Fruit fly (Drosophila melanogaster) whole organism, prepupa: ENCODE data around the gene Chrac-16.

Experiments
- Blimp-1 ChIP-seq: fragments of 200-800 bp; sonication (Bioruptor generic); optimal IDR thresholded peaks from 3 replicates; lab custom pipeline; 2017; ENCODE audit warnings: missing biosample characterization, missing genetic modification characterization, mild to moderate bottlenecking, moderate library complexity, missing genetic modification reagents
- CG10631 ChIP-seq: fragments of 200-800 bp; sonication (Bioruptor generic); optimal IDR thresholded peaks from 2 replicates; lab custom pipeline; 2016; ENCODE audit warnings: missing biosample characterization, missing genetic modification characterization
- CG10669 ChIP-seq: fragments of 200-800 bp; sonication (Bioruptor generic); optimal IDR thresholded peaks from 3 replicates; lab custom pipeline; 2018; ENCODE audit warnings: missing biosample characterization, mild to moderate bottlenecking, missing genetic modification characterization, moderate library complexity
- CG11902 ChIP-seq: fragments of 200-800 bp; sonication (Bioruptor generic); optimal IDR thresholded peaks from 3 replicates; lab custom pipeline; 2016; ENCODE audit warnings: missing biosample characterization, missing genetic modification characterization
- CG1621 ChIP-seq: fragments of 200-800 bp; sonication (Bioruptor generic); optimal IDR thresholded peaks from 3 replicates; lab custom pipeline; 2018; ENCODE audit warnings: missing biosample characterization, mild to moderate bottlenecking, missing genetic modification characterization
- CG3032 ChIP-seq: fragments of 200-800 bp; optimal IDR thresholded peaks from 2 replicates; lab custom pipeline; 2019; ENCODE audit warnings: missing biosample characterization, mild to moderate bottlenecking, missing genetic modification characterization, moderate library complexity
- CG3919 ChIP-seq: fragments of 200-800 bp; sonication (Bioruptor generic); optimal IDR thresholded peaks from 3 replicates; lab custom pipeline; 2016; ENCODE audit warnings: missing biosample characterization, missing genetic modification characterization
- CG6792 ChIP-seq: fragments of 200-800 bp; sonication (Bioruptor generic); optimal IDR thresholded peaks from 3 replicates; lab custom pipeline; 2016; ENCODE audit warnings: missing biosample characterization, missing genetic modification characterization
- CG6808 ChIP-seq: fragments of 200-800 bp; sonication (Bioruptor generic); optimal IDR thresholded peaks from 3 replicates; lab custom pipeline; 2017; ENCODE audit warnings: missing biosample characterization, missing genetic modification characterization, mild to moderate bottlenecking, moderate library complexity, missing genetic modification reagents
- CG8119 ChIP-seq: fragments of 200-800 bp; sonication (Bioruptor generic); IDR thresholded peaks from 3 replicates; pipeline ENCODE4 v1.3.6; 2022; ENCODE audit warnings: missing biosample characterization, missing genetic modification characterization
- CG8319 ChIP-seq: fragments of 200-800 bp; sonication (Bioruptor generic); optimal IDR thresholded peaks from 3 replicates; lab custom pipeline; 2016; ENCODE audit warnings: missing biosample characterization, missing genetic modification characterization
- CG8632 ChIP-seq: fragments of 200-800 bp; sonication (Bioruptor generic); optimal IDR thresholded peaks from 3 replicates; lab custom pipeline; 2016; ENCODE audit warnings: missing biosample characterization, missing genetic modification characterization
- Eip75B ChIP-seq: fragments of 200-800 bp; sonication (Bioruptor generic); optimal IDR thresholded peaks from 3 replicates; lab custom pipeline; 2016; ENCODE audit warnings: missing biosample characterization, missing genetic modification characterization
- Eip78C ChIP-seq: fragments of 200-800 bp; sonication (Bioruptor generic); peaks from one replicate; lab custom pipeline; 2016; ENCODE audit warnings: missing biosample characterization, missing genetic modification characterization
- Ets21C ChIP-seq: fragments of 200-800 bp; sonication (Bioruptor generic); optimal IDR thresholded peaks from 3 replicates; lab custom pipeline; 2016; ENCODE audit warnings: missing biosample characterization, missing genetic modification characterization
- Gug ChIP-seq: fragments of 200-800 bp; sonication (Bioruptor generic); IDR thresholded peaks from 2 replicates; pipeline ENCODE4 v1.3.6; 2022; ENCODE audit warnings: missing biosample characterization, missing genetic modification characterization
- Hr4 ChIP-seq: fragments of 200-800 bp; sonication (Bioruptor generic); optimal IDR thresholded peaks from 3 replicates; lab custom pipeline; 2016; ENCODE audit warnings: missing biosample characterization, missing genetic modification characterization
- OdsH ChIP-seq: fragments of 200-800 bp; sonication (Bioruptor generic); optimal IDR thresholded peaks from 3 replicates; lab custom pipeline; 2016; ENCODE audit warnings: missing biosample characterization, missing genetic modification characterization
- Smox ChIP-seq: fragments of 200-800 bp; sonication (Bioruptor generic); optimal IDR thresholded peaks from 3 replicates; lab custom pipeline; 2016; ENCODE audit warnings: missing biosample characterization, missing genetic modification characterization
- Sox14 ChIP-seq: fragments of 200-800 bp; sonication (Bioruptor generic); optimal IDR thresholded peaks from 3 replicates; lab custom pipeline; 2016; ENCODE audit warnings: missing biosample characterization, missing genetic modification characterization
- Sox15 ChIP-seq: fragments of 200-800 bp; sonication (Bioruptor generic); optimal IDR thresholded peaks from 3 replicates; lab custom pipeline; 2016; ENCODE audit warnings: missing biosample characterization, missing genetic modification characterization
- achi ChIP-seq: fragments of 200-800 bp; sonication (Bioruptor generic); optimal IDR thresholded peaks from 3 replicates; lab custom pipeline; 2016; ENCODE audit warnings: missing biosample characterization, missing genetic modification characterization
- acj6 ChIP-seq: fragments of 200-800 bp; sonication (Bioruptor generic); optimal IDR thresholded peaks from 3 replicates; lab custom pipeline; 2016; ENCODE audit warnings: missing biosample characterization, missing genetic modification characterization
- cyc ChIP-seq: fragments of 200-800 bp; sonication (Bioruptor generic); optimal IDR thresholded peaks from 3 replicates; lab custom pipeline; 2016; ENCODE audit warnings: missing biosample characterization, missing genetic modification characterization
- eg ChIP-seq: fragments of 200-800 bp; sonication (Bioruptor generic); IDR thresholded peaks from 3 replicates; pipeline ENCODE4 v1.3.6; 2022; ENCODE audit warnings: missing biosample characterization, missing genetic modification characterization
- esn ChIP-seq: fragments of 200-800 bp; sonication (Bioruptor generic); optimal IDR thresholded peaks from 2 replicates; lab custom pipeline; 2016; ENCODE audit warnings: missing biosample characterization, mild to moderate bottlenecking, missing genetic modification characterization, moderate library complexity
- fd59A ChIP-seq: fragments of 200-800 bp; sonication (Bioruptor generic); optimal IDR thresholded peaks from 2 replicates; lab custom pipeline; 2017; ENCODE audit warnings: missing biosample characterization, mild to moderate bottlenecking, missing genetic modification characterization, missing genetic modification reagents
- fkh ChIP-seq: fragments of 200-800 bp; sonication (Bioruptor generic); optimal IDR thresholded peaks from 3 replicates; lab custom pipeline; 2017; ENCODE audit warnings: missing biosample characterization, mild to moderate bottlenecking, missing genetic modification characterization, moderate library complexity
- lz ChIP-seq: fragments of 200-800 bp; sonication (Bioruptor generic); optimal IDR thresholded peaks from 3 replicates; lab custom pipeline; 2016; ENCODE audit warnings: missing biosample characterization, missing genetic modification characterization
- pdm3 ChIP-seq: fragments of 200-800 bp; sonication (Bioruptor generic); optimal IDR thresholded peaks from 3 replicates; lab custom pipeline; 2016; ENCODE audit warnings: missing biosample characterization, missing genetic modification characterization
- spab ChIP-seq: fragments of 200-800 bp; sonication (Bioruptor generic); optimal IDR thresholded peaks from 2 replicates; lab custom pipeline; 2017; ENCODE audit warnings: missing biosample characterization, mild to moderate bottlenecking, missing genetic modification characterization, missing genetic modification reagents
- ss ChIP-seq, 2 experiments: fragments of 200-800 bp; sonication (Bioruptor generic); optimal IDR thresholded peaks; 2 replicates in 1 of 2; 3 replicates in 1 of 2; lab custom pipeline; 2017 to 2018; ENCODE audit warnings: mild to moderate bottlenecking in 2 of 2, missing biosample characterization in 2 of 2, missing genetic modification characterization in 2 of 2, moderate library complexity in 1 of 2
- svp ChIP-seq: fragments of 200-800 bp; sonication (Bioruptor generic); peaks from one replicate; lab custom pipeline; 2016; ENCODE audit warnings: missing biosample characterization, missing genetic modification characterization
- vri ChIP-seq: fragments of 200-800 bp; sonication (Bioruptor generic); optimal IDR thresholded peaks from 3 replicates; lab custom pipeline; 2016; ENCODE audit warnings: missing biosample characterization, mild to moderate bottlenecking, missing genetic modification characterization

Gene Chrac-16

DNA sequence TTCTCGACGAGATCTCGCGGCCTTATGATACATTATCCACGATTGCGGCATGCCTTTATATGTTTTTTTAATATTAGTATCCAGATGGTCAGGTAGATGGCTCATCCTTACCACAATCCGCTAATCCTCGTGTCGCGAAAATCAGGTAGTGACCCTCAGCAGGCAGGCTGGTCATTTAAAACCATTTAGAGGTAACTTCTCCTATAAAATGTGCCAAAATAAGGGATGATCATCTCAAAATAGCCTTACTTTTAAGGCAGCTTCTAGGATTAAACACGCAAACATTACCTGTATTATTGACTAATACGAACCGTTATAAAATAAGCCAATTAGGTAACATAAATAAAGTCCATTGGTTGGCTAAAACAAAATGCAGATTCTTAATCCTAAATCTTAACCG is 28.8 kb downstream of the Chrac-16 start, which contains the start of gene tsg:
Gene tsg (minus strand): TSS at position 37 of the 400 bp plus-strand sequence.
- TF ChIP-seq Eip78C (GFP tag; lab: Kevin White, UChicago) (no peak), esn (GFP tag; lab: Kevin White, UChicago) (no peak), CG3919 (GFP tag; lab: Kevin White, UChicago) (no peak), Smox (no peak), CG3032 (no peak), CG1621 (tag; lab: Kevin White, UChicago) (no peak), Gug (GFP tag; lab: Robert Waterston, UW) (no peak), Hr4 (no peak), OdsH (GFP tag; lab: Kevin White, UChicago) (no peak), CG10669 (GFP tag; lab: Kevin White, UChicago) (no peak), CG8319 (GFP tag; lab: Kevin White, UChicago) (no peak), Eip75B (GFP tag; lab: Kevin White, UChicago) (no peak), lz (no peak), eg (GFP tag; lab: Robert Waterston, UW) (no peak), CG6808 (GFP tag; lab: Kevin White, UChicago) (no peak), fkh (no peak), CG6792 (GFP tag; lab: Kevin White, UChicago) (no peak), spab (GFP tag; lab: Kevin White, UChicago) (no peak), Ets21C (GFP tag; lab: Kevin White, UChicago) (no peak), CG11902 (GFP tag; lab: Kevin White, UChicago) (no peak)

- TF ChIP-seq pdm3 (GFP tag; lab: Kevin White, UChicago), result no peak
- TF ChIP-seq cyc (GFP tag; lab: Kevin White, UChicago), result no peak
- TF ChIP-seq vri (GFP tag; lab: Kevin White, UChicago), result no peak
- TF ChIP-seq Gug (GFP tag; lab: Robert Waterston, UW), result no peak
- TF ChIP-seq Sox14, result no peak
- no peak for TF ChIP-seq OdsH (GFP tag; lab: Kevin White, UChicago)
- no peak for TF ChIP-seq esn (GFP tag; lab: Kevin White, UChicago)
- no peak for TF ChIP-seq fd59A (GFP tag; lab: Kevin White, UChicago)
- TF ChIP-seq CG10631 (GFP tag; lab: Kevin White, UChicago), result no peak
- no peak for TF ChIP-seq ss (GFP tag; optimal IDR thresholded peaks at IDR 0.05; lab: Kevin White, UChicago)
- no peak for TF ChIP-seq CG3919 (GFP tag; lab: Kevin White, UChicago)
- TF ChIP-seq CG8319 (GFP tag; lab: Kevin White, UChicago), result no peak
- no peak for TF ChIP-seq CG8632
These were observed 30.1 kb downstream of the Chrac-16 start, which contains the start of gene gd for dm6 chrX:11987664-11988063. Gene gd, minus strand, starts transcription at chrX:11987764.

DNA sequence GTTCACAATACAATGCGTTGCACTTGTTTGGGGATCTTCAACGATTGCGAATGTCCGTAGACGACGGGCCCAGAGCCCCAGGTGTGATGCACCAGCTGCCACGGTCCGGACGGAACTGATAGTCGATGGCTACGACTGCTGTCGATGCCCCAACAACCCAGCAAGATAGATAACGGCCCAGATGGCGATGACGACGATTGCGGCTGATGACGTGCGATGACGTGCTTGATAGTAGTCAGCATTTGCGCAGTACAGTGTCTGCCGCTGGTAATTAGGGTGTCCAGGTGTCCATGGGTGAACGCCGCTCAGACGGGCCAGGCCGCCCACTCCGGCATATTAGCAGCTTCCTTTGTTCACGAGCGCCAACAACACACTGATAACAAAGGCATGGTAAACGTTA is 32.8 kb downstream of the Chrac-16 start, which contains the start of gene cac:
Gene cac (minus strand): TSS at position 101 of the 400 bp plus-strand sequence.
- peak; percentile 36 for TF ChIP-seq svp
- no peak for TF ChIP-seq lz

DNA sequence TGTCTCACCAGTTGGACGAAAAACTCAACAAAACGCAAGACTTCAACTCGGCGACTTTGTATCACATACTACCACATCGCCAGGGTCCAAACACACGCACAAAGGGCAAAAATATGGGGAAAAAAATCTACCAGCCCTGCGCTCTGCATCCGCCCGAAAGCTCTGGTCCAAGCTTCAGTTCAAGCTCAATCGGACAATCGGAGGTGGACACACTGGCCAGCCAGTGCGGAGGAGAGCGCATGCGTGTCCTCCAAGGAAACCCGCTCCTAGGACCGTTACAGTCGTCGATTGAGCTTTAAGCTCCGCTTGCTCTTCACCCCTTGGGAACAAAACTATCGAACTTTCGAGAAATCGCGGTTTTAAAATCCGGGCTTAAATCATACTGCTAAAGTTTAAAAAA is 33.9 kb downstream of the Chrac-16 start:
- TF ChIP-seq CG6792 (GFP tag; lab: Kevin White, UChicago) (no peak), spab (GFP tag; lab: Kevin White, UChicago) (no peak), Blimp-1 (GFP tag; lab: Kevin White, UChicago) (no peak), Hr4 (no peak), CG8119 (no peak), acj6 (GFP tag; lab: Kevin White, UChicago) (no peak), pdm3 (GFP tag; lab: Kevin White, UChicago) (no peak), cyc (GFP tag; lab: Kevin White, UChicago) (no peak), achi (no peak), CG6808 (GFP tag; lab: Kevin White, UChicago) (no peak), Sox15 (GFP tag; lab: Kevin White, UChicago) (no peak), ss (GFP tag; optimal IDR thresholded peaks at IDR 0.05; lab: Kevin White, UChicago) (no peak), Gug (GFP tag; lab: Robert Waterston, UW) (no peak), CG10669 (GFP tag; lab: Kevin White, UChicago) (no peak), eg (GFP tag; lab: Robert Waterston, UW) (no peak)
